Fruit fly (Drosophila melanogaster) whole organism, adult: ENCODE measurements around the gene Dtd.

Experiments used
- CG11617 ChIP-seq: fragments of 200-800 bp; sonication (Bioruptor generic); optimal IDR thresholded peaks from 2 replicates; lab custom pipeline; 2017; ENCODE audit warnings: mild to moderate bottlenecking, missing biosample characterization, missing genetic modification reagents, missing genetic modification characterization
- CG12768 ChIP-seq: fragments of 200-800 bp; sonication (Bioruptor generic); optimal IDR thresholded peaks from 2 replicates; lab custom pipeline; 2017; ENCODE audit warnings: missing biosample characterization, missing genetic modification characterization, mild to moderate bottlenecking, moderate library complexity, missing genetic modification reagents
- CG14711 ChIP-seq: fragments of 200-800 bp; sonication (Bioruptor generic); optimal IDR thresholded peaks from 2 replicates; lab custom pipeline; 2018; ENCODE audit warnings: missing biosample characterization, mild to moderate bottlenecking, missing genetic modification characterization, moderate library complexity
- CG1620 ChIP-seq: fragments of 200-800 bp; sonication (Bioruptor generic); optimal IDR thresholded peaks from 2 replicates; lab custom pipeline; 2016; ENCODE audit warnings: missing biosample characterization, missing genetic modification characterization
- CG33017 ChIP-seq: fragments of 200-800 bp; sonication (Bioruptor generic); optimal IDR thresholded peaks from 2 replicates; lab custom pipeline; 2018; ENCODE audit warnings: missing biosample characterization, mild to moderate bottlenecking, missing genetic modification characterization, moderate library complexity
- CG5204 ChIP-seq: fragments of 200-800 bp; sonication (Bioruptor generic); optimal IDR thresholded peaks from 2 replicates; lab custom pipeline; 2016; ENCODE audit warnings: missing biosample characterization, missing genetic modification characterization
- CG7045 ChIP-seq: fragments of 200-800 bp; sonication (Bioruptor generic); optimal IDR thresholded peaks from 2 replicates; lab custom pipeline; 2017; ENCODE audit warnings: missing biosample characterization, mild to moderate bottlenecking, missing genetic modification characterization
- CG7101 ChIP-seq: fragments of 200-800 bp; sonication (Bioruptor generic); optimal IDR thresholded peaks from 2 replicates; lab custom pipeline; 2018; ENCODE audit warnings: missing biosample characterization, mild to moderate bottlenecking, missing genetic modification characterization, moderate library complexity
- Clk ChIP-seq: fragments of 200-800 bp; sonication (Bioruptor generic); optimal IDR thresholded peaks from 2 replicates; lab custom pipeline; 2017; ENCODE audit warnings: missing biosample characterization, missing genetic modification characterization
- Crg-1 ChIP-seq: fragments of 200-800 bp; sonication (Bioruptor generic); optimal IDR thresholded peaks from 2 replicates; lab custom pipeline; 2016; ENCODE audit warnings: missing biosample characterization, missing genetic modification characterization
- Hr96 ChIP-seq: fragments of 200-800 bp; sonication (Bioruptor generic); optimal IDR thresholded peaks from 2 replicates; lab custom pipeline; 2016; ENCODE audit warnings: missing biosample characterization, missing genetic modification characterization
- Mnt ChIP-seq: fragments of 200-800 bp; sonication (Bioruptor generic); optimal IDR thresholded peaks from 2 replicates; lab custom pipeline; 2016; ENCODE audit warnings: missing biosample characterization, mild to moderate bottlenecking, missing genetic modification characterization
- bab1 ChIP-seq: fragments of 200-800 bp; sonication (Bioruptor generic); optimal IDR thresholded peaks from 3 replicates; lab custom pipeline; 2019; ENCODE audit warnings: missing biosample characterization, mild to moderate bottlenecking, missing genetic modification characterization, moderate library complexity
- cic ChIP-seq: fragments of 200-800 bp; sonication (Bioruptor generic); optimal IDR thresholded peaks from 2 replicates; lab custom pipeline; 2017; ENCODE audit warnings: missing biosample characterization, mild to moderate bottlenecking, missing genetic modification characterization, moderate library complexity
- cnc ChIP-seq, 2 experiments: fragments of >200 bp; optimal IDR thresholded peaks; 2 replicates each; lab custom pipeline; 2017
- kay ChIP-seq: fragments of 200-800 bp; sonication (Bioruptor generic); peaks from one replicate; lab custom pipeline; 2016; ENCODE audit warnings: missing biosample characterization, missing genetic modification characterization, borderline replicate concordance
- ovo ChIP-seq: fragments of 200-800 bp; sonication (Bioruptor generic); optimal IDR thresholded peaks from 2 replicates; lab custom pipeline; 2016; ENCODE audit warnings: missing biosample characterization, missing genetic modification characterization
- pad ChIP-seq: fragments of 200-800 bp; sonication (Bioruptor generic); optimal IDR thresholded peaks from 3 replicates; lab custom pipeline; 2017; ENCODE audit warnings: missing biosample characterization, missing genetic modification characterization, mild to moderate bottlenecking, moderate library complexity, missing genetic modification reagents
- tj ChIP-seq: fragments of 200-800 bp; sonication (Bioruptor generic); optimal IDR thresholded peaks from 3 replicates; lab custom pipeline; 2017; ENCODE audit warnings: missing biosample characterization, mild to moderate bottlenecking, missing genetic modification characterization, moderate library complexity
- toe ChIP-seq: fragments of 200-800 bp; sonication (Bioruptor generic); optimal IDR thresholded peaks from 2 replicates; lab custom pipeline; 2016; ENCODE audit warnings: missing biosample characterization, missing genetic modification characterization

Gene Dtd

dm6 chr3R:11452041-11452440 lies 22.2 kb downstream of the Dtd start:
- TF ChIP-seq CG11617 (GFP tag; lab: Kevin White, UChicago) (no peak), Crg-1 (GFP tag; lab: Kevin White, UChicago) (no peak), Mnt (GFP tag; lab: Kevin White, UChicago) (no peak)

dm6 chr3R:11454210-11454904 lies 24.5 kb downstream of the Dtd start:
- TF ChIP-seq CG33017 = peak; percentile 78
- TF ChIP-seq Hr96 (GFP tag; lab: Kevin White, UChicago) = peak; percentile 25
- no peak for TF ChIP-seq Mnt (GFP tag; lab: Kevin White, UChicago)
- peak; percentile 56 for TF ChIP-seq CG7045
- TF ChIP-seq CG12768 (GFP tag; lab: Kevin White, UChicago) = peak; percentile 64
- TF ChIP-seq tj (GFP tag; lab: Kevin White, UChicago) = peak; percentile 71
- peak; percentile 46 for TF ChIP-seq toe (GFP tag; lab: Kevin White, UChicago)
- peak; percentile 55 for TF ChIP-seq CG14711 (tag; lab: Kevin White, UChicago)
- TF ChIP-seq cic (GFP tag; lab: Kevin White, UChicago) = peak; percentile 57
- TF ChIP-seq cnc (optimal IDR thresholded peaks at IDR 0.05; lab: Kevin White, UChicago) = peak; percentile 69 to 92
- peak; percentile 58 for TF ChIP-seq CG5204 (GFP tag; lab: Kevin White, UChicago)
- TF ChIP-seq CG7101 (tag; lab: Kevin White, UChicago) = peak; percentile 68
- peak; percentile 34 for TF ChIP-seq CG1620 (GFP tag; lab: Kevin White, UChicago)
- TF ChIP-seq Crg-1 (GFP tag; lab: Kevin White, UChicago) = no peak
- peak; percentile 81 for TF ChIP-seq bab1 (GFP tag; lab: Kevin White, UChicago)
- TF ChIP-seq pad = peak; percentile 61
- TF ChIP-seq CG11617 (GFP tag; lab: Kevin White, UChicago) = peak; percentile 73
- peak; percentile 48 for TF ChIP-seq ovo (GFP tag; lab: Kevin White, UChicago)
- peak; percentile 87 for TF ChIP-seq kay (GFP tag; lab: Kevin White, UChicago)
- peak; percentile 49 for TF ChIP-seq Clk

- TF ChIP-seq CG7101 (tag; lab: Kevin White, UChicago) = no peak
Measured at dm6 chr3R:11456539-11456938, 26.7 kb downstream of the Dtd start.

- TF ChIP-seq kay (GFP tag; lab: Kevin White, UChicago) (peak; percentile 14), tj (GFP tag; lab: Kevin White, UChicago) (no peak), CG12768 (GFP tag; lab: Kevin White, UChicago) (no peak)
Measured at dm6 chr3R:11457286-11457685, 27.4 kb downstream of the Dtd start.

- peak; percentile 72 for TF ChIP-seq CG33017
- no peak for TF ChIP-seq CG5204 (GFP tag; lab: Kevin White, UChicago)
- TF ChIP-seq Crg-1 (GFP tag; lab: Kevin White, UChicago) = no peak
- peak; percentile 17 for TF ChIP-seq Hr96 (GFP tag; lab: Kevin White, UChicago)
- TF ChIP-seq pad = peak; percentile 17
- no peak for TF ChIP-seq tj (GFP tag; lab: Kevin White, UChicago)
- TF ChIP-seq ovo (GFP tag; lab: Kevin White, UChicago) = no peak
- TF ChIP-seq CG14711 (tag; lab: Kevin White, UChicago) = peak; percentile 66
- no peak for TF ChIP-seq toe (GFP tag; lab: Kevin White, UChicago)
- TF ChIP-seq CG7045 = no peak
- peak; percentile 72 for TF ChIP-seq CG7101 (tag; lab: Kevin White, UChicago)
- TF ChIP-seq kay (GFP tag; lab: Kevin White, UChicago) = peak; percentile 59
- no peak for TF ChIP-seq cic (GFP tag; lab: Kevin White, UChicago)
- TF ChIP-seq CG12768 (GFP tag; lab: Kevin White, UChicago) = peak; percentile 59
- peak; percentile 54 for TF ChIP-seq CG11617 (GFP tag; lab: Kevin White, UChicago)
- no peak for TF ChIP-seq Clk
- TF ChIP-seq cnc (optimal IDR thresholded peaks at IDR 0.05; lab: Kevin White, UChicago) = no peak
- TF ChIP-seq bab1 (GFP tag; lab: Kevin White, UChicago) = no peak
- TF ChIP-seq Mnt (GFP tag; lab: Kevin White, UChicago) = peak; percentile 47
- TF ChIP-seq CG1620 (GFP tag; lab: Kevin White, UChicago) = no peak
Measured at dm6 chr3R:11458022-11458850, 28.4 kb downstream of the Dtd start.

dm6 chr3R:11458851-11459175 lies 29.0 kb downstream of the Dtd start:
- TF ChIP-seq CG33017 = no peak
- no peak for TF ChIP-seq kay (GFP tag; lab: Kevin White, UChicago)
- no peak for TF ChIP-seq CG1620 (GFP tag; lab: Kevin White, UChicago)
- TF ChIP-seq Crg-1 (GFP tag; lab: Kevin White, UChicago) = no peak
- TF ChIP-seq CG5204 (GFP tag; lab: Kevin White, UChicago) = no peak
- no peak for TF ChIP-seq Clk
- no peak for TF ChIP-seq toe (GFP tag; lab: Kevin White, UChicago)
